Fruit fly (Drosophila melanogaster) whole organism, embryonic: Measurements from ENCODE around the gene PIG-Q.
A peak's percentile ranks its signal among the peaks of the same experiment; 100 is the strongest.

Experiments
- CG10147 ChIP-seq: fragments of 200-800 bp; sonication (Bioruptor generic); optimal IDR thresholded peaks from 2 replicates; lab custom pipeline; 2019; ENCODE audit warnings: missing biosample characterization, mild to moderate bottlenecking, missing genetic modification characterization, moderate library complexity
- CG1233 ChIP-seq: fragments of 200-800 bp; sonication (Bioruptor generic); optimal IDR thresholded peaks from 4 replicates; lab custom pipeline; 2018; ENCODE audit warnings: missing biosample characterization, mild to moderate bottlenecking, missing genetic modification characterization
- CG13123 ChIP-seq: fragments of 200-800 bp; sonication (Bioruptor generic); optimal IDR thresholded peaks from 2 replicates; lab custom pipeline; 2016; ENCODE audit warnings: missing biosample characterization, missing genetic modification characterization
- CG14441 ChIP-seq: fragments of 200-800 bp; sonication (Bioruptor generic); IDR thresholded peaks from 2 replicates; pipeline ENCODE4 v1.3.6; 2022; ENCODE audit warnings: missing biosample characterization, missing genetic modification characterization
- CG14667 ChIP-seq: fragments of 200-800 bp; sonication (Bioruptor generic); IDR thresholded peaks from 2 replicates; pipeline ENCODE4 v1.3.6; 2022; ENCODE audit warnings: missing biosample characterization, missing genetic modification characterization
- CG14860 ChIP-seq: fragments of 200-800 bp; sonication (Bioruptor generic); IDR thresholded peaks from 3 replicates; pipeline ENCODE4 v1.3.6; 2022; ENCODE audit warnings: missing biosample characterization, missing genetic modification characterization; ENCODE audit not compliant: partially characterized antibody
- CG15601 ChIP-seq: fragments of 200-800 bp; sonication (Bioruptor generic); optimal IDR thresholded peaks from 3 replicates; lab custom pipeline; 2019; ENCODE audit warnings: missing biosample characterization, mild to moderate bottlenecking, missing genetic modification characterization, moderate library complexity
- CG15696 ChIP-seq: fragments of 200-800 bp; sonication (Bioruptor generic); optimal IDR thresholded peaks from 2 replicates; lab custom pipeline; 2019; ENCODE audit warnings: missing biosample characterization, mild to moderate bottlenecking, missing genetic modification characterization, moderate library complexity
- CG16815 ChIP-seq: fragments of 200-800 bp; sonication (Bioruptor generic); optimal IDR thresholded peaks from 3 replicates; lab custom pipeline; 2017; ENCODE audit warnings: missing biosample characterization, mild to moderate bottlenecking, missing genetic modification characterization
- CG18764 ChIP-seq: fragments of 200-800 bp; sonication (Bioruptor generic); optimal IDR thresholded peaks from 3 replicates; lab custom pipeline; 2016; ENCODE audit warnings: missing biosample characterization, missing genetic modification characterization
- CG2129 ChIP-seq: fragments of 200-800 bp; sonication (Bioruptor generic); IDR thresholded peaks from 2 replicates; pipeline ENCODE4 v1.3.6; 2022; ENCODE audit warnings: missing biosample characterization, missing genetic modification characterization; ENCODE audit not compliant: partially characterized antibody
- CG34422 ChIP-seq: fragments of 200-800 bp; sonication (Bioruptor generic); IDR thresholded peaks from 3 replicates; pipeline ENCODE4 v1.3.6; 2022; ENCODE audit warnings: missing biosample characterization, missing genetic modification characterization
- CG3995 ChIP-seq: fragments of 200-800 bp; sonication (Bioruptor generic); optimal IDR thresholded peaks from 3 replicates; lab custom pipeline; 2016; ENCODE audit warnings: missing biosample characterization, missing genetic modification characterization
- CG6854 ChIP-seq: fragments of 200-800 bp; sonication (Bioruptor generic); optimal IDR thresholded peaks from 3 replicates; lab custom pipeline; 2017; ENCODE audit warnings: missing biosample characterization, mild to moderate bottlenecking, missing genetic modification characterization
- CG7556 ChIP-seq: fragments of 200-800 bp; sonication (Bioruptor generic); optimal IDR thresholded peaks from 2 replicates; lab custom pipeline; 2017; ENCODE audit warnings: missing biosample characterization, mild to moderate bottlenecking, missing genetic modification characterization
- CG8765 ChIP-seq: fragments of 200-800 bp; sonication (Bioruptor generic); IDR thresholded peaks from 2 replicates; pipeline ENCODE4 v1.3.6; 2022; ENCODE audit warnings: missing biosample characterization, missing genetic modification characterization
- CkIIα-i1 ChIP-seq: fragments of 200-800 bp; sonication (Bioruptor generic); IDR thresholded peaks from 2 replicates; pipeline ENCODE4 v1.3.6; 2022; ENCODE audit warnings: missing biosample characterization, missing genetic modification characterization
- Doc2 ChIP-seq: fragments of 200-800 bp; sonication (Bioruptor generic); IDR thresholded peaks from 2 replicates; pipeline ENCODE4 v1.3.6; 2022; ENCODE audit warnings: missing biosample characterization, missing genetic modification characterization
- ERR ChIP-seq: fragments of 200-800 bp; sonication (Bioruptor generic); optimal IDR thresholded peaks from 2 replicates; lab custom pipeline; 2016; ENCODE audit warnings: missing biosample characterization, missing genetic modification characterization
- Eip74EF ChIP-seq, 2 experiments: fragments of 200-800 bp in 1 of 2; fragments of >200 bp in 1 of 2; sonication (Bioruptor generic) in 1 of 2; optimal IDR thresholded peaks; 2 replicates each; lab custom pipeline; 2017 to 2019; ENCODE audit warnings: missing biosample characterization in 2 of 2, missing genetic modification characterization in 2 of 2, mild to moderate bottlenecking in 1 of 2, moderate library complexity in 1 of 2
- GATAe ChIP-seq: fragments of 200-800 bp; sonication (Bioruptor generic); conservative IDR thresholded peaks from 2 replicates; pipeline ENCODE4 v1.3.6; 2022; ENCODE audit warnings: missing biosample characterization, missing genetic modification characterization
- Lpt ChIP-seq: fragments of >200 bp; optimal IDR thresholded peaks from 2 replicates; lab custom pipeline; 2018; ENCODE audit warnings: missing biosample characterization, missing genetic modification characterization
- NFAT ChIP-seq: fragments of 200-800 bp; sonication (Bioruptor generic); IDR thresholded peaks from 2 replicates; pipeline ENCODE4 v1.3.6; 2022; ENCODE audit warnings: missing biosample characterization, missing genetic modification characterization
- Oaz ChIP-seq: fragments of 200-800 bp; sonication (Bioruptor generic); IDR thresholded peaks from 2 replicates; pipeline ENCODE4 v1.3.6; 2022; ENCODE audit warnings: missing biosample characterization, missing genetic modification characterization
- Sox102F ChIP-seq: fragments of 200-800 bp; sonication (Bioruptor generic); optimal IDR thresholded peaks from 2 replicates; lab custom pipeline; 2018; ENCODE audit warnings: missing biosample characterization, mild to moderate bottlenecking, missing genetic modification characterization, moderate library complexity
- TFAM ChIP-seq: fragments of 200-800 bp; sonication (Bioruptor generic); optimal IDR thresholded peaks from 2 replicates; lab custom pipeline; 2017; ENCODE audit warnings: missing biosample characterization, missing genetic modification characterization, inconsistent platforms
- Xbp1 ChIP-seq: fragments of 200-800 bp; sonication (Bioruptor generic); optimal IDR thresholded peaks from 3 replicates; lab custom pipeline; 2016; ENCODE audit warnings: missing biosample characterization, mild to moderate bottlenecking, missing genetic modification characterization
- Xrp1 ChIP-seq: fragments of 200-800 bp; sonication (Bioruptor generic); IDR thresholded peaks from 2 replicates; pipeline ENCODE4 v1.3.6; 2022; ENCODE audit warnings: missing biosample characterization, missing genetic modification characterization
- YL-1 ChIP-seq: fragments of 200-800 bp; sonication (Bioruptor generic); optimal IDR thresholded peaks from 3 replicates; lab custom pipeline; 2017; ENCODE audit warnings: missing biosample characterization, mild to moderate bottlenecking, missing genetic modification characterization
- az2 ChIP-seq: fragments of 200-800 bp; sonication (Bioruptor generic); optimal IDR thresholded peaks from 3 replicates; lab custom pipeline; 2016; ENCODE audit warnings: missing biosample characterization, missing genetic modification characterization
- bab2 ChIP-seq: fragments of 200-800 bp; sonication (Bioruptor generic); optimal IDR thresholded peaks from 2 replicates; lab custom pipeline; 2016; ENCODE audit warnings: missing biosample characterization, missing genetic modification characterization
- bcd ChIP-seq: fragments of 200-800 bp; sonication (Bioruptor generic); optimal IDR thresholded peaks from 2 replicates; lab custom pipeline; 2017; ENCODE audit warnings: missing biosample characterization, mild to moderate bottlenecking, missing genetic modification characterization
- bigmax ChIP-seq: fragments of 200-800 bp; sonication (Bioruptor generic); optimal IDR thresholded peaks from 2 replicates; lab custom pipeline; 2018; ENCODE audit warnings: missing biosample characterization, mild to moderate bottlenecking, missing genetic modification characterization
- cas ChIP-seq: fragments of 200-800 bp; sonication (Bioruptor generic); IDR thresholded peaks from 2 replicates; pipeline ENCODE4 v1.3.6; 2022; ENCODE audit warnings: missing biosample characterization, missing genetic modification characterization
- cg ChIP-seq: fragments of 200-800 bp; sonication (Bioruptor generic); optimal IDR thresholded peaks from 3 replicates; lab custom pipeline; 2019; ENCODE audit warnings: missing biosample characterization, mild to moderate bottlenecking, missing genetic modification characterization, moderate library complexity
- chif ChIP-seq, 2 experiments: fragments of 200-800 bp; sonication (Bioruptor generic); optimal IDR thresholded peaks; 3 replicates each; lab custom pipeline; 2016; ENCODE audit warnings: missing biosample characterization in 2 of 2, missing genetic modification characterization in 2 of 2
- cwo ChIP-seq: fragments of 200-800 bp; sonication (Bioruptor generic); optimal IDR thresholded peaks from 3 replicates; lab custom pipeline; 2017; ENCODE audit warnings: missing biosample characterization, missing genetic modification characterization, mild to moderate bottlenecking, moderate library complexity, missing genetic modification reagents
- danr ChIP-seq: fragments of 200-800 bp; sonication (Bioruptor generic); IDR thresholded peaks from 2 replicates; pipeline ENCODE4 v1.3.6; 2022; ENCODE audit warnings: missing biosample characterization, missing genetic modification characterization
- esg ChIP-seq: fragments of 200-800 bp; sonication (Bioruptor generic); conservative IDR thresholded peaks from 2 replicates; pipeline ENCODE4 v1.3.6; 2022; ENCODE audit warnings: missing biosample characterization, missing genetic modification characterization
- grau ChIP-seq: fragments of 200-800 bp; optimal IDR thresholded peaks from 3 replicates; lab custom pipeline; 2019; ENCODE audit warnings: missing biosample characterization, mild to moderate bottlenecking, missing genetic modification characterization, moderate library complexity
- ind ChIP-seq: fragments of 200-800 bp; sonication (Bioruptor generic); optimal IDR thresholded peaks from 3 replicates; lab custom pipeline; 2016; ENCODE audit warnings: missing biosample characterization, missing genetic modification characterization
- prd ChIP-seq, 3 experiments: fragments of >200 bp in 2 of 3; fragments of 200-800 bp in 1 of 3; sonication (Bioruptor generic) in 1 of 3; optimal IDR thresholded peaks in 2 of 3; IDR thresholded peaks in 1 of 3; 2 replicates in 2 of 3; 3 replicates in 1 of 3; pipeline versions ENCODE4 v1.3.6 to Lab custom; 2017 to 2022; ENCODE audit warnings: missing biosample characterization in 1 of 3, missing genetic modification characterization in 1 of 3
- seq ChIP-seq: fragments of 200-800 bp; sonication (Bioruptor generic); IDR thresholded peaks from 2 replicates; pipeline ENCODE4 v1.3.6; 2022; ENCODE audit warnings: missing biosample characterization, missing genetic modification characterization
- sisA ChIP-seq: fragments of 200-800 bp; sonication (Bioruptor generic); IDR thresholded peaks from 2 replicates; pipeline ENCODE4 v1.3.6; 2022; ENCODE audit warnings: missing biosample characterization, missing genetic modification characterization
- slp2 ChIP-seq: fragments of 200-800 bp; sonication (Bioruptor generic); optimal IDR thresholded peaks from 2 replicates; lab custom pipeline; 2016; ENCODE audit warnings: missing biosample characterization, missing genetic modification characterization
- ssp ChIP-seq: fragments of 200-800 bp; sonication (Bioruptor generic); IDR thresholded peaks from 2 replicates; pipeline ENCODE4 v1.3.6; 2022; ENCODE audit warnings: missing biosample characterization, missing genetic modification characterization
- stwl ChIP-seq: fragments of 200-800 bp; sonication (Bioruptor generic); optimal IDR thresholded peaks from 3 replicates; lab custom pipeline; 2018; ENCODE audit warnings: missing biosample characterization, mild to moderate bottlenecking, missing genetic modification characterization, moderate library complexity
- toy ChIP-seq: fragments of 200-800 bp; sonication (Bioruptor generic); IDR thresholded peaks from 2 replicates; pipeline ENCODE4 v1.3.6; 2022; ENCODE audit warnings: missing biosample characterization, missing genetic modification characterization
- trem ChIP-seq: fragments of 200-800 bp; optimal IDR thresholded peaks from 3 replicates; lab custom pipeline; 2019; ENCODE audit warnings: missing biosample characterization, mild to moderate bottlenecking, missing genetic modification characterization, moderate library complexity
- zen ChIP-seq: fragments of 200-800 bp; sonication (Bioruptor generic); optimal IDR thresholded peaks from 3 replicates; lab custom pipeline; 2018; ENCODE audit warnings: missing biosample characterization, mild to moderate bottlenecking, missing genetic modification characterization, moderate library complexity

Gene PIG-Q

dm6 chrX:16403811-16404420, 45.0 kb downstream of the PIG-Q start (continued):
- no peak for TF ChIP-seq CG16815 (GFP tag; lab: Kevin White, UChicago)
- TF ChIP-seq zen = peak; percentile 18
- TF ChIP-seq bcd (GFP tag; lab: Kevin White, UChicago) = peak; percentile 78
- peak; percentile 79 for TF ChIP-seq cwo (GFP tag; lab: Kevin White, UChicago)
- no peak for TF ChIP-seq bigmax
- TF ChIP-seq CG6854 (GFP tag; lab: Kevin White, UChicago) = peak; percentile 81
- TF ChIP-seq sisA (GFP tag; lab: Robert Waterston, UW) = peak; percentile 58
- peak; percentile 60 for TF ChIP-seq CG1233 (GFP tag; lab: Kevin White, UChicago)
- TF ChIP-seq trem (tag; lab: Kevin White, UChicago) = peak; percentile 22
- peak; percentile 80 for TF ChIP-seq Xbp1 (GFP tag; lab: Kevin White, UChicago)
- no peak for TF ChIP-seq CG18764 (GFP tag; lab: Kevin White, UChicago)
- TF ChIP-seq NFAT (GFP tag; lab: Robert Waterston, UW) = peak; percentile 52
- no peak for TF ChIP-seq CG13123 (GFP tag; lab: Kevin White, UChicago)
- peak; percentile 74; the same call in 2 of the 3 replicates for TF ChIP-seq CG34422
- TF ChIP-seq CkIIα-i1 (GFP tag; lab: Robert Waterston, UW) = no peak
- TF ChIP-seq danr (GFP tag; lab: Robert Waterston, UW) = peak; percentile 58
- TF ChIP-seq CG15696 = no peak
- TF ChIP-seq CG10147 (GFP tag; lab: Kevin White, UChicago) = no peak
- no peak for TF ChIP-seq YL-1 (GFP tag; lab: Kevin White, UChicago)
- no peak for TF ChIP-seq CG2129
- peak in 1 of 2 experiments; percentile 74 for TF ChIP-seq Eip74EF (GFP tag; optimal IDR thresholded peaks at IDR 0.05; lab: Kevin White, UChicago)
- TF ChIP-seq CG7556 (GFP tag; lab: Kevin White, UChicago) = peak; percentile 83
- peak; percentile 23 for TF ChIP-seq slp2 (GFP tag; lab: Kevin White, UChicago)
- TF ChIP-seq bab2 (GFP tag; lab: Kevin White, UChicago) = peak; percentile 58
- no peak for TF ChIP-seq CG15601 (tag; lab: Kevin White, UChicago)
- TF ChIP-seq grau (tag; lab: Kevin White, UChicago) = peak; percentile 84
- TF ChIP-seq CG3995 (GFP tag; lab: Kevin White, UChicago) = peak; percentile 7
- TF ChIP-seq Xrp1 = peak; percentile 74; the same call in 1 of the 2 replicates
- TF ChIP-seq ind (GFP tag; lab: Kevin White, UChicago) = peak; percentile 78
- TF ChIP-seq ssp (GFP tag; lab: Robert Waterston, UW) = peak; percentile 53; the same call in 1 of the 2 replicates
- peak; percentile 52 for TF ChIP-seq Oaz (GFP tag; lab: Robert Waterston, UW)
- no peak for TF ChIP-seq stwl (tag; lab: Kevin White, UChicago)
- 0 out of 2 replicates have a peak, but pooled peaks have one; percentile 36 for TF ChIP-seq toy (GFP tag; lab: Robert Waterston, UW)
- peak; percentile 78 for TF ChIP-seq CG14441
- TF ChIP-seq GATAe (GFP tag; lab: Robert Waterston, UW) = peak; percentile 44
- TF ChIP-seq cas (GFP tag; lab: Robert Waterston, UW) = no peak
- peak; percentile 32 for TF ChIP-seq chif (GFP tag; optimal IDR thresholded peaks at IDR 0.05; lab: Kevin White, UChicago)
- TF ChIP-seq seq (GFP tag; lab: Robert Waterston, UW) = peak; percentile 78
- peak; percentile 26 for TF ChIP-seq ERR (GFP tag; lab: Kevin White, UChicago)
- no peak for TF ChIP-seq Doc2 (GFP tag; lab: Robert Waterston, UW)
- TF ChIP-seq CG14667 (GFP tag; lab: Robert Waterston, UW) = peak; percentile 60
- TF ChIP-seq Sox102F (GFP tag; lab: Kevin White, UChicago) = peak; percentile 88
- no peak for TF ChIP-seq TFAM (GFP tag; lab: Kevin White, UChicago)
- TF ChIP-seq CG8765 = no peak
- peak; percentile 69 for TF ChIP-seq esg (GFP tag; lab: Robert Waterston, UW)
- no peak for TF ChIP-seq prd (optimal IDR thresholded peaks at IDR 0.05; lab: Kevin White, UChicago)
- peak; percentile 80 for TF ChIP-seq prd (GFP tag; IDR thresholded peaks at IDR 0.05; lab: Robert Waterston, UW)
- TF ChIP-seq cg = no peak
- no peak for TF ChIP-seq CG14860 (GFP tag; lab: Robert Waterston, UW)
- TF ChIP-seq Lpt = no peak
- TF ChIP-seq az2 = peak; percentile 75
